Fruit fly (Drosophila melanogaster) whole organism, pupa: ENCODE measurements around the gene beat-Ic.

ENCODE experiments used
- CG12605 ChIP-seq: fragments of 200-800 bp; sonication (Bioruptor generic); IDR thresholded peaks from 2 replicates; pipeline ENCODE4 v1.3.6; 2022; ENCODE audit warnings: missing biosample characterization, missing genetic modification characterization
- CG13204 ChIP-seq: fragments of 200-800 bp; sonication (Bioruptor generic); optimal IDR thresholded peaks from 2 replicates; lab custom pipeline; 2018; ENCODE audit warnings: missing biosample characterization, mild to moderate bottlenecking, missing genetic modification characterization, moderate library complexity
- CG14655 ChIP-seq: fragments of 200-800 bp; sonication (Bioruptor generic); optimal IDR thresholded peaks from 3 replicates; lab custom pipeline; 2017; ENCODE audit warnings: mild to moderate bottlenecking, missing biosample characterization, missing genetic modification reagents, missing genetic modification characterization
- CG15710 ChIP-seq: fragments of 200-800 bp; sonication (Bioruptor generic); optimal IDR thresholded peaks from 2 replicates; lab custom pipeline; 2018; ENCODE audit warnings: missing biosample characterization, mild to moderate bottlenecking, missing genetic modification characterization, moderate library complexity
- gl ChIP-seq: fragments of 200-800 bp; sonication (Bioruptor generic); optimal IDR thresholded peaks from 2 replicates; lab custom pipeline; 2018; ENCODE audit warnings: missing biosample characterization, mild to moderate bottlenecking, missing genetic modification characterization

- TF ChIP-seq gl (tag; lab: Kevin White, UChicago) (no peak), CG13204 (GFP tag; lab: Kevin White, UChicago) (no peak), CG14655 (GFP tag; lab: Kevin White, UChicago) (no peak), CG15710 (tag; lab: Kevin White, UChicago) (no peak), CG12605 (no peak)
Observed at dm6 chr2L:16000199-16000598, at the start of gene beat-Ic.
